Worm (Caenorhabditis elegans) whole organism, late embryonic: ENCODE data around the gene srh-185.

Experiments
- F13H6.1 ChIP-seq: sonication (generic microtip); optimal IDR thresholded peaks from 2 replicates; lab custom pipeline; 2016; ENCODE audit warnings: missing genetic modification characterization, missing compliant biosample characterization
- T23F11.4 ChIP-seq: fragments of 200-800 bp; sonication (Bioruptor generic); optimal IDR thresholded peaks from 2 replicates; lab custom pipeline; 2018; ENCODE audit warnings: mild to moderate bottlenecking, missing genetic modification characterization, missing compliant biosample characterization
- Y22D7AL.16 ChIP-seq: sonication (generic microtip); optimal IDR thresholded peaks from 2 replicates; lab custom pipeline; 2016; ENCODE audit warnings: missing genetic modification characterization, missing compliant biosample characterization
- ceh-18 ChIP-seq: sonication (generic microtip); optimal IDR thresholded peaks from 2 replicates; lab custom pipeline; 2016; ENCODE audit warnings: missing genetic modification characterization, missing compliant biosample characterization
- ceh-30 ChIP-seq: fragments of 150-350 bp; optimal IDR thresholded peaks from 2 replicates; lab custom pipeline; 2014; ENCODE audit warnings: missing biosample characterization, missing genetic modification characterization
- ceh-31 ChIP-seq: sonication (generic microtip); optimal IDR thresholded peaks from 2 replicates; lab custom pipeline; 2016; ENCODE audit warnings: missing genetic modification characterization, missing compliant biosample characterization
- ceh-34 ChIP-seq: sonication (generic microtip); optimal IDR thresholded peaks from 2 replicates; lab custom pipeline; 2016; ENCODE audit warnings: mild to moderate bottlenecking, missing genetic modification characterization, missing compliant biosample characterization
- ceh-48 ChIP-seq: sonication (generic microtip); optimal IDR thresholded peaks from 2 replicates; lab custom pipeline; 2016; ENCODE audit warnings: missing genetic modification characterization, inconsistent platforms, missing compliant biosample characterization
- ceh-9 ChIP-seq: sonication (generic microtip); optimal IDR thresholded peaks from 2 replicates; lab custom pipeline; 2016; ENCODE audit warnings: mild to moderate bottlenecking, missing genetic modification characterization, inconsistent platforms, missing compliant biosample characterization
- che-1 ChIP-seq: sonication (generic microtip); optimal IDR thresholded peaks from 2 replicates; lab custom pipeline; 2016; ENCODE audit warnings: mild to moderate bottlenecking, missing genetic modification characterization, missing compliant biosample characterization
- dve-1 ChIP-seq: sonication (generic microtip); optimal IDR thresholded peaks from 2 replicates; lab custom pipeline; 2017; ENCODE audit warnings: antibody characterized with exemption, mild to moderate bottlenecking, missing genetic modification characterization, missing compliant biosample characterization
- elt-4 ChIP-seq: sonication (generic microtip); optimal IDR thresholded peaks from 2 replicates; lab custom pipeline; 2016; ENCODE audit warnings: missing genetic modification characterization, missing compliant biosample characterization
- ets-4 ChIP-seq: sonication (generic microtip); optimal IDR thresholded peaks from 2 replicates; lab custom pipeline; 2016; ENCODE audit warnings: missing genetic modification characterization, missing compliant biosample characterization
- eyg-1 ChIP-seq: sonication (generic microtip); optimal IDR thresholded peaks from 2 replicates; lab custom pipeline; 2016; ENCODE audit warnings: missing genotype, missing genetic modification characterization, missing compliant biosample characterization
- fkh-10 ChIP-seq: fragments of 150-350 bp; optimal IDR thresholded peaks from 2 replicates; lab custom pipeline; 2014; ENCODE audit warnings: missing biosample characterization, missing genetic modification reagents, missing genetic modification characterization
- fkh-6 ChIP-seq: sonication (generic microtip); optimal IDR thresholded peaks from 2 replicates; lab custom pipeline; 2016; ENCODE audit warnings: missing genetic modification characterization, missing compliant biosample characterization
- gmeb-2 ChIP-seq: sonication (generic microtip); optimal IDR thresholded peaks from 2 replicates; lab custom pipeline; 2016; ENCODE audit warnings: missing genetic modification characterization, inconsistent platforms, missing compliant biosample characterization
- hlh-30 ChIP-seq: sonication (generic microtip); optimal IDR thresholded peaks from 2 replicates; lab custom pipeline; 2017; ENCODE audit warnings: antibody characterized with exemption, missing genetic modification characterization, missing compliant biosample characterization; ENCODE audit not compliant: insufficient read depth
- mec-3 ChIP-seq: sonication (generic microtip); optimal IDR thresholded peaks from 2 replicates; lab custom pipeline; 2016; ENCODE audit warnings: borderline replicate concordance, missing genetic modification characterization, missing compliant biosample characterization
- nfya-1 ChIP-seq: sonication (generic microtip); optimal IDR thresholded peaks from 2 replicates; lab custom pipeline; 2017; ENCODE audit warnings: missing genetic modification characterization, mild to moderate bottlenecking, missing compliant biosample characterization, antibody characterized with exemption, moderate library complexity
- nhr-232 ChIP-seq: sonication (generic microtip); optimal IDR thresholded peaks from 2 replicates; lab custom pipeline; 2016; ENCODE audit warnings: missing genetic modification characterization, missing compliant biosample characterization
- npax-4 ChIP-seq: sonication (generic microtip); optimal IDR thresholded peaks from 2 replicates; lab custom pipeline; 2016; ENCODE audit warnings: missing genetic modification characterization, missing compliant biosample characterization
- odd-2 ChIP-seq: sonication (generic microtip); optimal IDR thresholded peaks from 2 replicates; lab custom pipeline; 2017; ENCODE audit warnings: antibody characterized with exemption, mild to moderate bottlenecking, missing genetic modification characterization, missing compliant biosample characterization
- pax-1 ChIP-seq: fragments of 150-350 bp; optimal IDR thresholded peaks from 2 replicates; lab custom pipeline; 2014; ENCODE audit warnings: missing biosample characterization, missing genetic modification characterization
- pha-2 ChIP-seq: sonication (generic microtip); optimal IDR thresholded peaks from 2 replicates; lab custom pipeline; 2017; ENCODE audit warnings: mild to moderate bottlenecking, missing genetic modification characterization, missing compliant biosample characterization
- pha-4 ChIP-seq: fragments of 150-350 bp; optimal IDR thresholded peaks from 2 replicates; lab custom pipeline; 2018; ENCODE audit warnings: missing biosample characterization, missing genetic modification reagents, missing genetic modification characterization
- pros-1 ChIP-seq: fragments of 150-350 bp; optimal IDR thresholded peaks from 2 replicates; lab custom pipeline; 2014; ENCODE audit warnings: missing biosample characterization, missing genetic modification reagents, missing genetic modification characterization
- ref-2 ChIP-seq: sonication (generic microtip); optimal IDR thresholded peaks from 2 replicates; lab custom pipeline; 2016; ENCODE audit warnings: missing genetic modification characterization, missing compliant biosample characterization
- sdc-2 ChIP-seq: sonication (generic microtip); optimal IDR thresholded peaks from 2 replicates; lab custom pipeline; 2016; ENCODE audit warnings: missing genotype, missing genetic modification characterization, missing compliant biosample characterization
- tbx-2 ChIP-seq: sonication (generic microtip); optimal IDR thresholded peaks from 2 replicates; lab custom pipeline; 2016; ENCODE audit warnings: missing genetic modification characterization, missing compliant biosample characterization
- tbx-7 ChIP-seq: sonication (generic microtip); optimal IDR thresholded peaks from 2 replicates; lab custom pipeline; 2016; ENCODE audit warnings: missing genotype, missing genetic modification characterization, missing compliant biosample characterization
- unc-3 ChIP-seq, 2 experiments: fragments of 200-800 bp in 1 of 2; sonication (Bioruptor generic) in 1 of 2; sonication (generic microtip) in 1 of 2; conservative IDR thresholded peaks in 1 of 2; optimal IDR thresholded peaks in 1 of 2; 2 replicates each; pipeline versions ENCODE4 v1.3.6 to Lab custom; 2016 to 2022; ENCODE audit warnings: missing compliant biosample characterization in 2 of 2, missing genetic modification characterization in 2 of 2, missing genetic modification reagents in 1 of 2
- unc-55 ChIP-seq: sonication (generic microtip); optimal IDR thresholded peaks from 2 replicates; lab custom pipeline; 2017; ENCODE audit warnings: missing biosample characterization, missing genetic modification reagents, missing genetic modification characterization
- unc-86 ChIP-seq: sonication (generic microtip); optimal IDR thresholded peaks from 2 replicates; lab custom pipeline; 2016; ENCODE audit warnings: missing genetic modification characterization, missing compliant biosample characterization
- zip-5 ChIP-seq: sonication (generic microtip); optimal IDR thresholded peaks from 2 replicates; lab custom pipeline; 2016; ENCODE audit warnings: missing genetic modification characterization, missing compliant biosample characterization

The srh-185 gene

DNA sequence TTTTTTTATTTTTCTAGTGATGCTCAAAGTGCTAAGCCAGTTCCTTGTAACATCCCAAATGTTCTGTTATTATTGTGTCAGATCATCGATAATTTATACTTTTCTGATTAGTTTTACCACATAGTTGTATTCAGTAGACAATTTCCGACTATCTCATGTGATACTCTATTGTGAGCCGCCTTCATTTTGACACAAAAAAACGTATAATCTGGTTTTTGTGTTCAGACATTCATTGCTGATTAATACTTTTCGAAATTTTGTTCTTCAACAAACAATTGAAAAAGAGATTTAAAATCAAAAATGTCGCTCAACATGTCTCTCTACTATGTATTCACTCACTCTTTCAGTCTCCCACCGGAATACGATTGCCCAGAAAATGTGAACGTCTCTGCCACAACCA lies 15.4 kb downstream of the srh-185 start, which contains the start of gene srt-7:
Gene srt-7 (plus strand): TSS at position 301 of the 400 bp plus-strand sequence.
- no peak for TF ChIP-seq hlh-30 (tag; lab: Kevin White, UChicago)
- TF ChIP-seq npax-4 (tag; lab: Kevin White, UChicago): no peak
- TF ChIP-seq ets-4 (tag; lab: Kevin White, UChicago): no peak
- no peak for TF ChIP-seq Y22D7AL.16 (tag; lab: Kevin White, UChicago)
- no peak for TF ChIP-seq che-1 (tag; lab: Kevin White, UChicago)
- TF ChIP-seq unc-3 (GFP tag; conservative IDR thresholded peaks at IDR 0.05; lab: Robert Waterston, UW): no peak
- TF ChIP-seq unc-3 (tag; optimal IDR thresholded peaks at IDR 0.05; lab: Kevin White, UChicago): no peak
- no peak for TF ChIP-seq sdc-2 (tag; lab: Kevin White, UChicago)
- TF ChIP-seq ceh-48 (tag; lab: Kevin White, UChicago): no peak

DNA sequence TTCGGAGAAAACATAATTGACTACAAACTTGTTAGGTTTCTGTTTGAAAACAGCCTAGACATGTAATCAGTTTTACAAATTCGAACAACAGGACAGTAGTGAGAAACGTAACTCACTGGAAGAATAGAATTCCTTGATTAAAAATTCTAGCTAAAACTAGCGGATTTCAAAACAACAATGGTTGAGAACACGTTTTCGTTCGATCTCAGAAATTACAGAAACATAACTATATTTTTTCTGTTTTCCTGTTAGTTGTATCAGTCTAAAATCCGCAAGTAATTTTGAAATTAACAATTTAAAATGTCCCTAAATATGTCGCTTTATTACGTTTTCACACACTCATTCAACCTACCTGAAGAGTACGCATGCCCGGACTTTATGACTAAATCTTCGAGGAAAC lies 20.2 kb downstream of the srh-185 start, which contains the start of gene srt-8:
Gene srt-8 (plus strand): TSS at position 301 of the 400 bp plus-strand sequence.
- TF ChIP-seq tbx-2 (tag; lab: Kevin White, UChicago) (no peak), ceh-30 (tag; lab: Kevin White, UChicago) (no peak), tbx-7 (tag; lab: Kevin White, UChicago) (no peak), ets-4 (tag; lab: Kevin White, UChicago) (no peak), hlh-30 (tag; lab: Kevin White, UChicago) (no peak), pha-2 (tag; lab: Kevin White, UChicago) (no peak), mec-3 (no peak), nfya-1 (tag; lab: Kevin White, UChicago) (no peak), ref-2 (no peak)

DNA sequence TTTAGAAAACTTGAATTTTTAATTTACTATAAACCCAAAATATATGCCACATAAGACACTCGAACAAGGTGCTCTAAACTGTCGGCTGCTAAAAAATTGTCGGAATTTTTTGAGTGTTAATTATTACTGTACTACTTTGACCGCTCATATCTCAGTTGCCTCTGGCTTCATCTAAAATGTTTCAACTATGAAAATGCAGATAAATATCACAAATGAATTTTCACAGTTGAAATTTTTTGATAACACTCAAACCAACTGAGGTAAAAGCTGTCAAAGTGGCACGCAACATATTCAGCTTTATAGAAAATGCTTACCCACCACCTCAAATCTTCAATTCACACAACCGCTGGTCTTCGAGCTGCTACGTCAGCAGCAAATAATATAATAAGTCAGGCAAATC lies 22.7 kb downstream of the srh-185 start, which contains the start of gene acs-21:
Gene acs-21 (plus strand): TSS at position 301 of the 400 bp plus-strand sequence.
- no peak for TF ChIP-seq pha-4 (tag; lab: Kevin White, UChicago)
- TF ChIP-seq F13H6.1: no peak
- TF ChIP-seq T23F11.4 (GFP tag; lab: Kevin White, UChicago): no peak
- no peak for TF ChIP-seq unc-55 (GFP tag; lab: Kevin White, UChicago)
- TF ChIP-seq eyg-1 (tag; lab: Kevin White, UChicago): no peak
- no peak for TF ChIP-seq hlh-30 (tag; lab: Kevin White, UChicago)
- no peak for TF ChIP-seq ets-4 (tag; lab: Kevin White, UChicago)
- no peak for TF ChIP-seq ceh-18 (tag; lab: Kevin White, UChicago)
- no peak for TF ChIP-seq ceh-31 (tag; lab: Kevin White, UChicago)
- no peak for TF ChIP-seq dve-1 (tag; lab: Kevin White, UChicago)
- TF ChIP-seq pax-1 (tag; lab: Kevin White, UChicago): no peak
- no peak for TF ChIP-seq ceh-9 (tag; lab: Kevin White, UChicago)
- TF ChIP-seq ceh-34 (tag; lab: Kevin White, UChicago): no peak
- TF ChIP-seq npax-4 (tag; lab: Kevin White, UChicago): no peak
- no peak for TF ChIP-seq nfya-1 (tag; lab: Kevin White, UChicago)

DNA sequence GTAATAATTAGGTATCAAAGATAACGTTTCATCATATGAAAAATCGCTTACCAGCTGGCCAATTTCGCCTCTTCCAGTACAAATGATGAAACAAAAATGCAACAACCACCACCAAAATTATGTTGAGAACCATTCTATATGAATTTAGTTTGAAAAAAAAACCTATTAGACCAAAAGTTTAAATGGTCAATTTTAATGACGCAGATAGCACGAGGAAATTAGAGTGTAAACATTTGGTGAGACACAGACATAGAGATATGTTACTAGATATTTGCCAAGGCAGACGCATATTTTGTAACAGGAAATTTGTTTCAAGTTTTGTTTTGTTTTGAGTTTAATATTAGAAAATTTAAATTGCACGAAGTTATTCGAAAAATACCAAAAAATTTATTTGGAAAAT lies 28.3 kb downstream of the srh-185 start, which contains the start of gene cyp-33C9:
Gene cyp-33C9 (minus strand): TSS at position 211 of the 400 bp plus-strand sequence.
- TF ChIP-seq fkh-10: no peak
- no peak for TF ChIP-seq ceh-30 (tag; lab: Kevin White, UChicago)
- TF ChIP-seq ceh-18 (tag; lab: Kevin White, UChicago): no peak
- no peak for TF ChIP-seq unc-86
- no peak for TF ChIP-seq fkh-6
- TF ChIP-seq mec-3: no peak
- no peak for TF ChIP-seq pros-1 (tag; lab: Kevin White, UChicago)
- TF ChIP-seq nhr-232: no peak
- no peak for TF ChIP-seq tbx-7 (tag; lab: Kevin White, UChicago)
- TF ChIP-seq pha-4 (tag; lab: Kevin White, UChicago): no peak
- TF ChIP-seq elt-4: no peak
- no peak for TF ChIP-seq ceh-34 (tag; lab: Kevin White, UChicago)
- no peak for TF ChIP-seq F13H6.1
- no peak for TF ChIP-seq gmeb-2 (tag; lab: Kevin White, UChicago)
- no peak for TF ChIP-seq odd-2 (tag; lab: Kevin White, UChicago)
- TF ChIP-seq zip-5 (tag; lab: Kevin White, UChicago): no peak
